Worm (Caenorhabditis elegans) whole organism, L1 larva: ENCODE data around the gene clec-173.
A peak's percentile ranks its signal among the peaks of the same experiment; 100 is the strongest.

ENCODE experiments used
- C04F5.9 ChIP-seq: sonication (generic microtip); optimal IDR thresholded peaks from 2 replicates; lab custom pipeline; 2016; ENCODE audit warnings: missing genetic modification characterization, missing compliant biosample characterization
- C34B4.2 ChIP-seq: sonication (generic microtip); optimal IDR thresholded peaks from 2 replicates; lab custom pipeline; 2017; ENCODE audit warnings: mild to moderate bottlenecking, missing genetic modification characterization, missing compliant biosample characterization
- aha-1 ChIP-seq: fragments of 150-350 bp; optimal IDR thresholded peaks from 2 replicates; lab custom pipeline; 2014; ENCODE audit warnings: missing biosample characterization, missing genetic modification characterization
- alr-1 ChIP-seq: fragments of 200-800 bp; sonication (Bioruptor generic); optimal IDR thresholded peaks from 2 replicates; lab custom pipeline; 2018; ENCODE audit warnings: borderline replicate concordance, mild to moderate bottlenecking, missing genetic modification characterization, missing compliant biosample characterization
- aly-2 ChIP-seq: fragments of 150-350 bp; optimal IDR thresholded peaks from 2 replicates; lab custom pipeline; 2014; ENCODE audit warnings: missing biosample characterization, missing genetic modification characterization
- ama-1 ChIP-seq: fragments of 150-350 bp; optimal IDR thresholded peaks from 2 replicates; lab custom pipeline; 2014
- ceh-63 ChIP-seq: fragments of 200-800 bp; sonication (Bioruptor generic); optimal IDR thresholded peaks from 2 replicates; lab custom pipeline; 2018; ENCODE audit warnings: mild to moderate bottlenecking, missing genetic modification characterization, missing compliant biosample characterization
- ceh-8 ChIP-seq: fragments of 200-800 bp; sonication (Bioruptor generic); optimal IDR thresholded peaks from 2 replicates; lab custom pipeline; 2018; ENCODE audit warnings: mild to moderate bottlenecking, missing genetic modification characterization, moderate library complexity, missing compliant biosample characterization
- ceh-82 ChIP-seq, 3 experiments: fragments of 150-350 bp in 1 of 3; sonication (generic microtip) in 2 of 3; optimal IDR thresholded peaks; 2 replicates each; lab custom pipeline; 2014 to 2017; ENCODE audit warnings: missing biosample characterization in 3 of 3, missing genetic modification characterization in 3 of 3
- dsc-1 ChIP-seq: sonication (generic microtip); optimal IDR thresholded peaks from 2 replicates; lab custom pipeline; 2016; ENCODE audit warnings: mild to moderate bottlenecking, missing genetic modification characterization, missing compliant biosample characterization
- efl-1 ChIP-seq, 4 experiments: fragments of 150-350 bp; optimal IDR thresholded peaks in 3 of 4; peaks in 1 of 4; 1 replicate in 1 of 4; 2 replicates in 3 of 4; lab custom pipeline; 2014; ENCODE audit warnings: missing biosample characterization in 2 of 4, missing genetic modification characterization in 2 of 4, missing genetic modification reagents in 2 of 4
- egl-13 ChIP-seq: sonication (generic microtip); optimal IDR thresholded peaks from 2 replicates; lab custom pipeline; 2016; ENCODE audit warnings: missing genotype, missing genetic modification reagents, missing genetic modification characterization, missing compliant biosample characterization
- elt-2 ChIP-seq: sonication (generic microtip); optimal IDR thresholded peaks from 2 replicates; lab custom pipeline; 2016; ENCODE audit warnings: missing genetic modification characterization, mild to moderate bottlenecking, inconsistent platforms, missing compliant biosample characterization, missing genetic modification reagents
- elt-3 ChIP-seq, 6 experiments: fragments of 150-350 bp in 1 of 6; sonication (generic microtip); optimal IDR thresholded peaks; 2 replicates each; lab custom pipeline; 2017 to 2018; ENCODE audit warnings: missing biosample characterization in 6 of 6, missing genetic modification characterization in 6 of 6, inconsistent platforms in 1 of 6
- ets-5 ChIP-seq: fragments of 200-800 bp; sonication (Bioruptor generic); IDR thresholded peaks from 2 replicates; pipeline ENCODE4 v1.3.6; 2022; ENCODE audit warnings: missing genetic modification characterization, missing compliant biosample characterization
- fkh-10 ChIP-seq: sonication (generic microtip); optimal IDR thresholded peaks from 2 replicates; lab custom pipeline; 2017; ENCODE audit warnings: missing biosample characterization, missing genetic modification reagents, missing genetic modification characterization
- fkh-8 ChIP-seq: sonication (generic microtip); optimal IDR thresholded peaks from 2 replicates; lab custom pipeline; 2016; ENCODE audit warnings: mild to moderate bottlenecking, missing genetic modification characterization, missing compliant biosample characterization
- fos-1 ChIP-seq: fragments of 150-350 bp; optimal IDR thresholded peaks from 2 replicates; lab custom pipeline; 2014; ENCODE audit warnings: missing biosample characterization, missing genetic modification characterization
- grh-1 ChIP-seq: fragments of 200-800 bp; sonication (Bioruptor generic); IDR thresholded peaks from 2 replicates; pipeline ENCODE4 v1.3.6; 2022; ENCODE audit warnings: missing genetic modification reagents, missing genetic modification characterization, missing compliant biosample characterization
- hlh-4 ChIP-seq: sonication (generic microtip); optimal IDR thresholded peaks from 2 replicates; lab custom pipeline; 2016; ENCODE audit warnings: mild to moderate bottlenecking, missing genetic modification characterization, missing compliant biosample characterization
- hpl-2 ChIP-seq: fragments of 150-350 bp; optimal IDR thresholded peaks from 2 replicates; lab custom pipeline; 2014; ENCODE audit warnings: missing biosample characterization, missing genetic modification reagents, missing genetic modification characterization
- irx-1 ChIP-seq: sonication (generic microtip); optimal IDR thresholded peaks from 2 replicates; lab custom pipeline; 2016; ENCODE audit warnings: missing genetic modification characterization, missing compliant biosample characterization
- lin-13 ChIP-seq: fragments of 150-350 bp; optimal IDR thresholded peaks from 2 replicates; lab custom pipeline; 2014; ENCODE audit warnings: missing biosample characterization, missing genetic modification reagents, missing genetic modification characterization
- lin-14 ChIP-seq: fragments of 200-800 bp; sonication (Bioruptor generic); optimal IDR thresholded peaks from 2 replicates; lab custom pipeline; 2018; ENCODE audit warnings: mild to moderate bottlenecking, missing genetic modification characterization, moderate library complexity, missing compliant biosample characterization
- lin-35 ChIP-seq, 2 experiments: fragments of 150-350 bp; optimal IDR thresholded peaks; 2 replicates each; lab custom pipeline; 2014; ENCODE audit warnings: missing biosample characterization in 2 of 2, missing genetic modification characterization in 2 of 2, missing genetic modification reagents in 2 of 2
- lin-39 ChIP-seq: fragments of 150-350 bp; optimal IDR thresholded peaks from 2 replicates; lab custom pipeline; 2014; ENCODE audit warnings: missing biosample characterization, missing genetic modification reagents, missing genetic modification characterization
- lir-3 ChIP-seq: sonication (generic microtip); optimal IDR thresholded peaks from 2 replicates; lab custom pipeline; 2016; ENCODE audit warnings: mild to moderate bottlenecking, missing genetic modification characterization, moderate library complexity, missing compliant biosample characterization; ENCODE audit not compliant: poor library complexity
- mef-2 ChIP-seq: fragments of 150-350 bp; optimal IDR thresholded peaks from 2 replicates; lab custom pipeline; 2014; ENCODE audit warnings: missing biosample characterization, missing genetic modification characterization
- mep-1 ChIP-seq: fragments of 150-350 bp; optimal IDR thresholded peaks from 2 replicates; lab custom pipeline; 2014; ENCODE audit warnings: missing biosample characterization, missing genetic modification characterization
- nhr-11 ChIP-seq: fragments of 150-350 bp; optimal IDR thresholded peaks from 2 replicates; lab custom pipeline; 2014; ENCODE audit warnings: missing biosample characterization, missing genetic modification characterization
- nhr-20 ChIP-seq: sonication (generic microtip); optimal IDR thresholded peaks from 2 replicates; lab custom pipeline; 2016; ENCODE audit warnings: mild to moderate bottlenecking, missing genetic modification characterization, missing compliant biosample characterization
- nhr-47 ChIP-seq: sonication (generic microtip); optimal IDR thresholded peaks from 2 replicates; lab custom pipeline; 2016; ENCODE audit warnings: mild to moderate bottlenecking, missing genetic modification characterization, moderate library complexity, missing compliant biosample characterization
- nhr-71 ChIP-seq: sonication (generic microtip); optimal IDR thresholded peaks from 2 replicates; lab custom pipeline; 2016; ENCODE audit warnings: mild to moderate bottlenecking, missing genetic modification characterization, moderate library complexity, missing compliant biosample characterization
- nhr-76 ChIP-seq: sonication (generic microtip); optimal IDR thresholded peaks from 2 replicates; lab custom pipeline; 2017; ENCODE audit warnings: missing biosample characterization, missing genetic modification characterization
- nhr-77 ChIP-seq: fragments of 150-350 bp; optimal IDR thresholded peaks from 2 replicates; lab custom pipeline; 2014; ENCODE audit warnings: missing biosample characterization, missing genetic modification characterization
- nhr-90 ChIP-seq: sonication (generic microtip); optimal IDR thresholded peaks from 2 replicates; lab custom pipeline; 2016; ENCODE audit warnings: mild to moderate bottlenecking, missing genetic modification characterization, missing compliant biosample characterization; ENCODE audit not compliant: poor library complexity
- pag-3 ChIP-seq: sonication (generic microtip); optimal IDR thresholded peaks from 2 replicates; lab custom pipeline; 2017; ENCODE audit warnings: missing genetic modification characterization, mild to moderate bottlenecking, missing compliant biosample characterization, antibody characterized with exemption, borderline replicate concordance; ENCODE audit not compliant: insufficient read depth
- rnt-1 ChIP-seq: sonication (generic microtip); optimal IDR thresholded peaks from 2 replicates; lab custom pipeline; 2016; ENCODE audit warnings: mild to moderate bottlenecking, missing genetic modification characterization, moderate library complexity, missing compliant biosample characterization
- tbx-2 ChIP-seq: sonication (generic microtip); optimal IDR thresholded peaks from 2 replicates; lab custom pipeline; 2016; ENCODE audit warnings: missing genetic modification characterization, missing compliant biosample characterization
- unc-130 ChIP-seq: fragments of 150-350 bp; optimal IDR thresholded peaks from 2 replicates; lab custom pipeline; 2017; ENCODE audit warnings: missing biosample characterization, missing genetic modification characterization, inconsistent platforms
- unc-62 ChIP-seq: fragments of 150-350 bp; optimal IDR thresholded peaks from 2 replicates; lab custom pipeline; 2014; ENCODE audit warnings: missing biosample characterization, missing genetic modification reagents, missing genetic modification characterization
- unc-98 ChIP-seq: fragments of 200-800 bp; sonication (Bioruptor generic); IDR thresholded peaks from 2 replicates; pipeline ENCODE4 v1.3.6; 2022; ENCODE audit warnings: missing genetic modification characterization, missing compliant biosample characterization
- xbp-1 ChIP-seq: sonication (generic microtip); optimal IDR thresholded peaks from 2 replicates; lab custom pipeline; 2016; ENCODE audit warnings: missing genetic modification characterization, missing compliant biosample characterization
- zip-4 ChIP-seq: fragments of 200-800 bp; sonication (Bioruptor generic); optimal IDR thresholded peaks from 2 replicates; lab custom pipeline; 2018; ENCODE audit warnings: mild to moderate bottlenecking, missing genetic modification characterization, moderate library complexity, missing compliant biosample characterization
- ztf-11 ChIP-seq, 2 experiments: sonication (generic microtip); optimal IDR thresholded peaks; 2 replicates each; lab custom pipeline; 2016 to 2017; ENCODE audit warnings: missing genetic modification characterization in 2 of 2, missing biosample characterization in 1 of 2, missing compliant biosample characterization in 1 of 2

Gene clec-173

DNA sequence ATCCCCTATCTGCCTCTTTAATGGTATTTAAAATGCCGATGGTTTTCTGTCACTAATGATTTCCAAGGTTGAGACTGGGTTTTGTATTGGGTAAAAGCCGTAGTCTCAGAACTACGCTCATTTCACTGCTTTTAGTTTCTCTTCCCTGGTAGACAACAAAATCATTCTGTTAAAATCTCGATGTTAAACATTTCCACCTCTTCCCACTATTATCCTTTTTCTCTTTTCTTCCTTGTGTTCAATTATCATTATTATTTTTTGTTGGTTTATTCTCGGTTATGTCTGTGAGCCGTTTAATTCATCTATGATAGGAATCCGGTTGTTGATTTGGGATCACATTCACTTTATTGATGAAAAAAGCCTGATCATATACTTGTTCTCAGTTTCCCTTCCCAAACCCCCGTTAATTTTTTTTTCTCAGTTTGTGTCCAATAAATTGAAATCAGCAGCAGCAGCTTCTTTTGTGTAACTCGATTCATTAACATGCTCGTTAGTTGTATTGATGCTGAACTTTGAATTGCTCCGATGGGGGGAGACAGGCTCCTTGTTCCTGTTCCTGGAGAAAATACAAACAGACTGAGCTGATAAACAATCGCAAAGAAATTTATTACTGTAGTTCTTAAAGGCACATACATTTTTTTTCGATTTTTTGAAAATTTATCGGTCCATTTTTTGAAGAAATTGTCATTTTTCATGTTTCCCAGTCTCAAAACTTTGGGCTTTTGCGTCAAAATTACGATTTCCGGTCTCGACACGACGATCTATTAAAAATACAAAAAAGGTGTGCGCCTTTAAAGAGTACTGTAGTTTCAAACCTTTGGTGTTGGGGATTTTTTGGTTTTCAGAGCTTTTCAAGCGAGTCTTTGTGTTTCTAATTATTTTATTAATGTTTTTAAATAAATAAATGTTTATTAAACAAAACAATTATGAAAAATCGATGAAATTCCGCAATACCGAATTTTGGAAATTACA, 29.4 kb upstream of the clec-173 start:
- TF ChIP-seq mef-2 (tag; lab: Kevin White, UChicago) (no peak), lin-14 (GFP tag; lab: Kevin White, UChicago) (no peak), ztf-11 (tag; optimal IDR thresholded peaks at IDR 0.05; lab: Kevin White, UChicago) (no peak), ceh-63 (GFP tag; lab: Kevin White, UChicago) (no peak), lin-13 (GFP tag; lab: Kevin White, UChicago) (no peak), unc-98 (GFP tag; lab: Robert Waterston, UW) (no peak), hpl-2 (GFP tag; lab: Kevin White, UChicago) (no peak), fkh-8 (tag; lab: Kevin White, UChicago) (no peak), nhr-11 (tag; lab: Kevin White, UChicago) (no peak), rnt-1 (no peak), xbp-1 (tag; lab: Kevin White, UChicago) (no peak), grh-1 (GFP tag; lab: Robert Waterston, UW) (no peak)

DNA sequence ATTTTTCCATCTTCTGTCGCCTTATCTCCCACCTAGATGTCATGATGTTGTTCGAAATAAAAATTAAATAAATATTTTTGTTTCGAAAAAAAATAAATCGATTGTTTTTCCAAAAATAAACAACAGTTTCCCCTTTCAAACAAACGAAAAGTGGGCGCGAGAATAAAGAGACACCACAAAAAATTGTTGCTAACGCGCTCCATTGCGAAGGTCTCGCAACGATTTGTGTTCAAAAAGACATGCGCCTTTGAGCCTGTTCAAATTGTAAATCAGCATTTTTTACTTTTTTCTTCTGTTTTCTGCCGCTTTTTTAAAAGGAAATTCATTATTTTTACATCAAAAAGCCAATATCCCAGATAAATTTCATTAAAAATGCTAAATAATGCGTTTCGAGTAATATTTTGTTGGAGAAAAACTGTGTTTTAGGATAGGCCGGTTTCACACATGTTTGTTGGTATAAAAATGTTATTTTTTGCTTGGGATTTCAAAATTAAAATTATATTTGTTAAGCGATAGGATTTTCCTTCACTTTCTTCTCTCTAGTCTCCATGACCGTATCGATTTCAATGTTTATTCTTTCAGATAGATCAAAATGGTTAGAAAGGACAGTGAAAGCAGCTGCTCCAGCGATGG, 27.2 kb upstream of the clec-173 start, which contains the start of gene W08E12.7:
TSS of gene W08E12.7 (plus strand) at position 583 of the 633 bp plus-strand sequence.
- TF ChIP-seq nhr-47 (tag; lab: Kevin White, UChicago) (peak; percentile 94), C34B4.2 (tag; lab: Kevin White, UChicago) (no peak), C04F5.9 (tag; lab: Kevin White, UChicago) (peak; percentile 80), fkh-10 (GFP tag; lab: Kevin White, UChicago) (peak; percentile 69), fos-1 (peak; percentile 90), nhr-20 (tag; lab: Kevin White, UChicago) (peak; percentile 94), ceh-8 (GFP tag; lab: Kevin White, UChicago) (peak; percentile 54), ets-5 (no peak), lir-3 (peak; percentile 83), nhr-71 (peak; percentile 97), alr-1 (tag; lab: Kevin White, UChicago) (no peak), ama-1 (peak; percentile 84), egl-13 (tag; lab: Kevin White, UChicago) (peak; percentile 70), elt-3 (tag; optimal IDR thresholded peaks at IDR 0.05; lab: Kevin White, UChicago) (peak in 5 of 6 experiments; percentile 22 to 98 (median 81)), nhr-90 (tag; lab: Kevin White, UChicago) (peak; percentile 90), irx-1 (tag; lab: Kevin White, UChicago) (peak; percentile 86), tbx-2 (tag; lab: Kevin White, UChicago) (peak; percentile 90), ceh-82 (tag; optimal IDR thresholded peaks at IDR 0.05; lab: Kevin White, UChicago) (peak; percentile 94 to 98 (median 94)), mef-2 (tag; lab: Kevin White, UChicago) (peak; percentile 35), unc-98 (GFP tag; lab: Robert Waterston, UW) (no peak; the same call in 1 of the 2 replicates), fkh-8 (tag; lab: Kevin White, UChicago) (peak; percentile 97), lin-35 (GFP tag; optimal IDR thresholded peaks at IDR 0.05; lab: Kevin White, UChicago) (peak; percentile 94 to 96), efl-1 (optimal IDR thresholded peaks at IDR 0.05; lab: Kevin White, UChicago) (peak; percentile 94 to 96), efl-1 (GFP tag; optimal IDR thresholded peaks at IDR 0.05 in 1 of 2; lab: Kevin White, UChicago) (peak; percentile 88 to 99), unc-130 (tag; lab: Kevin White, UChicago) (peak; percentile 98), dsc-1 (tag; lab: Kevin White, UChicago) (peak; percentile 84), aly-2 (tag; lab: Kevin White, UChicago) (peak; percentile 84), lin-39 (peak; percentile 70), nhr-77 (tag; lab: Kevin White, UChicago) (peak; percentile 96), elt-2 (tag; lab: Kevin White, UChicago) (peak; percentile 40), unc-62 (GFP tag; lab: Kevin White, UChicago) (no peak), mep-1 (tag; lab: Kevin White, UChicago) (peak; percentile 99), ztf-11 (tag; optimal IDR thresholded peaks at IDR 0.05; lab: Kevin White, UChicago) (peak in 1 of 2 experiments; percentile 78), nhr-76 (tag; lab: Kevin White, UChicago) (no peak), zip-4 (GFP tag; lab: Kevin White, UChicago) (peak; percentile 67), pag-3 (tag; lab: Kevin White, UChicago) (peak; percentile 55), hlh-4 (no peak), lin-14 (GFP tag; lab: Kevin White, UChicago) (peak; percentile 95), xbp-1 (tag; lab: Kevin White, UChicago) (peak; percentile 92), aha-1 (tag; lab: Kevin White, UChicago) (no peak)
